Fruit fly (Drosophila melanogaster) ovary, adult (tissue): ENCODE results near the gene Gale.

ENCODE experiments used
- CG17801 ChIP-seq: fragments of 200-800 bp; optimal IDR thresholded peaks from 2 replicates; lab custom pipeline; 2019; ENCODE audit warnings: missing biosample characterization, mild to moderate bottlenecking, missing genetic modification characterization, moderate library complexity; ENCODE audit not compliant: partially characterized antibody

The Gale gene

DNA sequence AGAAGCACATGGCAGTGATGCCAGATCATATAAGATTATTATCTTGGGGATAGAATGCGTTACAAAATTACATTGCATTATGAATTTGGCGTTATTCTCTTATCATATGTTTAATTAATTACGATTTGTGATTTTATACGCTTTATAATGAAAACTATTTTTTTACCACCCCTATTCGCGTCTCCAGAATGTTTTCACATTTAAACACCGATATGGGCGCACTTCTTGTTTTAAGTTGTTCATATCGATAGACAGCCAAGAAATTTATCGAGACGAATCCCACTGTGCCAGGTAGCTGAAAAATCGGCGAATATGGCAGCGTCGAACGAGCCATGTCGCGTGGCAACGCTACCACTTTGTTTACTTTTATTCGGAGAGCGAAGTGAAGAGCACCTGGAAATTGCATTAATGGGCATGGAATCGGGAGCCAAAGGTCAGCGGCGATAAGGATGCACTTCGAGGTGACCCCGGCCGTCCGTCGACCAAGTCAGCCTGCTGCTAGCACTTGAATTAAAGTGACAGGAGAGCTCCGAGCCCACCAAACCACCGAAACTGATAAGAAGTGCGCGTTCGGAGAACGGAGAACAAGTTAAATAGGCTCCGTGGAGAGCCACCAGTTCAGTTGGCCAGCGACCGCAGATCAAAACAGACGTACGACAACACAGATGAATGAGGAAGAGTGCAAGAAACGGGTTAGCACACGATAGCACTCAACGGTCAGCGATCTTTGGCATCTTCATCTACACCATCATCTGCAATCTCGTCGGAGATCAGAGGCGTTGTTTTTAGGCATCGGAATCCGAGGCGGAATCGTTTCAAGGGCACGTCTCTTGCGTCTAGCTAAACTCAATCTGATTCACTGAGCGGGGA, at the start of gene Gale:
Gale (plus strand) TSS at position 401 of the 870 bp plus-strand sequence.
- TF ChIP-seq CG17801: no peak

DNA sequence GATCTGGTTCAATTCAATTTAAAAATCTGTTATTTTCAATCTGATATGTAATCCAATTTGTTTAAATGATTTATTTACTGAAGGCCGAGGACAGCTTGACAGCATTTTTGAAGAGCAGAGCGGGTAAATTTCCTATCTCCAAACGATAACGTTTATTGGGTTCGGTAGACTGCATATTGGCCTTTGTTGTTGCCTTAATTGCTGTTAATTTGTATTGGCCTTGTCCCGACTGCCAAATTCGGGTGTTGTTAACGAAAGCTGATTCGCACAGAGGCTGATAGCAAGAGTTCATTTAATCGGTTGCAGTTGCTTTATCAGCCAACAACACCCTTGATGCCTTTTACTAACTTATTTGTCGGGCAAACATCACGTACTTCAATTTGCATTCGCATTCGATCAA, 47.3 kb upstream of the Gale start:
- no peak for TF ChIP-seq CG17801

DNA sequence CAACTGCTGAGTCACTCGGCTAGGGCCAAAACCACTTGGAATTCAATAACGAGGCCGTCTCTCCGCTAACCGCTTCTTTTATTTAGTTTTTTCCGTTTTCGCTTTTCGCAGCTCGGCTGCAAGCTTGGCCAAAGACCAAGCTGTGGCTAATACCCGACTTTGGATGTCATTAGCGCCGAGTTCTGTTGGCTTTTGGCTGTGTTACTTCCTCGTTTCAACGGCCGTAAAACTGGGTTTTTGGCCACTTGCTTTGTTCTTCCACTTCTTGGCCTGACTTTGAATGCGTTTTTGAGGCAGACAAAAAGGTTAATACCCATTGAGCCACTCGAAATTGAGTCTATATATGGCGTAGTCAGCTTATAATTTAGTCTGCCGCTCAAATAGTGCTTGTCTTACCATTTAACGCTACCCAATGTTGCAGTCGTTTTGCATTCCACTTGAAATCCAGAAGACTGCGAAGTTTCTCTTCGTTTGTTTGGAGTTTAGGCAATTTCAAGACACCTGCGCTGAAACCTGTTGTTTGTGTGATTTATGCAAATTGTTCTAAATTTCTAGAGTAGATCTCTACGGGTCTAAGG, 46.7 kb upstream of the Gale start:
- no peak for TF ChIP-seq CG17801

DNA sequence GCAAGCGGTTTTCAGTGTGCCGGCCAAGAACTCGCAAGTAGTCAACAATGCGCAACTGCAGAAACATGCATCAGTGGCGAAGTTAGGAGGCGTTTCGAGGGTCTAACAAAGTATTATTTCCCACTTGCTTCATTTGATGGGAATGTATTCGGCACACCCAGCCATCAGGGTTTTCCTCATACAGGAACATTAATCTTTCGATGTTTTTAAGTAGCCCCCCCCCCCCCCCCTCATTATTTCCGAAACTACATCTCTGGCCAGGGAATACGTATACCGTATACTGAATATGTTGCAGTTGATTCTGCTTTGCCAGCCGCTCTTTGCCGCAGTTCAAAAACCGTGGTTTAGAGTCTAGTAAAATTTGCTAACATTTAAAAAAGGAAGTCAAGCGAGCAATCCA, 45.8 kb upstream of the Gale start:
- no peak for TF ChIP-seq CG17801

DNA sequence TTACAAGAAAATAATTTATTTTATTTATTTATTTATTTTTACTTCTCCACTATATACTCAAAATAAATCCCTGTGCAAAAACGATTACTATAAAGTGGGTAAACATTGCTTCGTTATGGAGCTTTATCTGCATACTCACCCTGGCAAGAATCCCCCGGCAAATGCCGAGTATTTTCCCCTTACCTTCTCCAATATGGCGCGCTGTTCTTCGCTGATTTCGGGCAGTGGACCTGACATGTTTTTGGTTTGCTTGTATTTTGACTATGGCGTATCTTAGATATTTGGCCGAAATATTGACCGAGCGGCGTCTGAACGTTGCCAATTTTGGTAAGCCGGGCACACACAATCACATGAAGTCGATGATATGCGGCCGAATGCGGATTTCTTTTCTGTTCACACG, 45.2 kb upstream of the Gale start:
- no peak for TF ChIP-seq CG17801

DNA sequence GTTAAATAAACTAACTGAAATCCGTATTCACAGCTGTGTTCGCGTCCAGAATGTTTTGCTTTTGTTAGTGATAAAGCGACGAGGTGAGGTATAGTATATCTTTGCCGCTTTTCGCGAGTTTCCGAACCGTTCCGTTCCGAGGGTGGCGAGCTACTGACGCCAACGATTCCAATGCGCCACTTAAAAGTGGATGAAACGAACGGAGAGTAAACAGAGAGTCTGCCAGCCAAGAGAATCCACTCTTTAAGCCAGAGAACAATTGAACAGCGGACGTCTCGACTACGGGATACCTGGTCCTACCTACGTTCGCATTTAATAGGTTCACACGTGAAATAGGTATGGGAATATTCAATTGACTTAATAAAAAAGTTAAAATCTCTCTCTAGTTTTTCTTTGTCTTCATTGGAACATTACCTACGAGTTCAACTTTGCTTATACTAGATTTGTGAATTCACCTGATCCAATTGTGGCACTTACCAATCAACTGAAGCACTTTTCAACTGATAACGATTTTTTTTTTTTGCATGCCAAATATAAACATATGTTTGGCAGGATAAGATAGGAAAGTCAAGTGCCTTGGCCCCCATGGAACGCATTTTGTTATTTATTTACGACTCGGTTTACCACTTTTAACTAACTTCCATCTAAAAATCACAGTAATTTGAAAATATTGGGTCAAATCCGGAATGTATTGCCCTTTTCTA, 44.4 kb upstream of the Gale start, which contains the start of gene CG13893:
CG13893 (minus strand) TSS at position 162 of the 704 bp plus-strand sequence.
- TF ChIP-seq CG17801: peak; percentile 69

DNA sequence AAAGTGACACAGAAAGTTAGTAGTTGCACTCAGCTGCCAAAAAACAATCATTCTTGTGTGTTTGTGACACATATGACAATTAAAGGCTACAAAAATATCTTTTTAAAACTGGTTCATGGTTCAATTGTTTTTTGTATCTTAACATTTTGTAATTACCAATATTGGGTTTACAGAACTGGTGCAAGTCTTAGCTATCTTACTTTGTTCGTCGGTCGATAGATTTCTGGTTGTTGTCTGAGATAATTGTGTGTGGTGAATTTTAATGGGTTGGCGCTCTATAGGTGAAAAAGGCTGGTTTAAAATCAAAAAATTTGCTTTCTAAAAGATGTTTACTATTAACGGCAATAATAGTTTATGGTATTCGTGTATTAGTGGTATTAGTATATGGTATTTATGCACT, 43.7 kb upstream of the Gale start:
- no peak for TF ChIP-seq CG17801

DNA sequence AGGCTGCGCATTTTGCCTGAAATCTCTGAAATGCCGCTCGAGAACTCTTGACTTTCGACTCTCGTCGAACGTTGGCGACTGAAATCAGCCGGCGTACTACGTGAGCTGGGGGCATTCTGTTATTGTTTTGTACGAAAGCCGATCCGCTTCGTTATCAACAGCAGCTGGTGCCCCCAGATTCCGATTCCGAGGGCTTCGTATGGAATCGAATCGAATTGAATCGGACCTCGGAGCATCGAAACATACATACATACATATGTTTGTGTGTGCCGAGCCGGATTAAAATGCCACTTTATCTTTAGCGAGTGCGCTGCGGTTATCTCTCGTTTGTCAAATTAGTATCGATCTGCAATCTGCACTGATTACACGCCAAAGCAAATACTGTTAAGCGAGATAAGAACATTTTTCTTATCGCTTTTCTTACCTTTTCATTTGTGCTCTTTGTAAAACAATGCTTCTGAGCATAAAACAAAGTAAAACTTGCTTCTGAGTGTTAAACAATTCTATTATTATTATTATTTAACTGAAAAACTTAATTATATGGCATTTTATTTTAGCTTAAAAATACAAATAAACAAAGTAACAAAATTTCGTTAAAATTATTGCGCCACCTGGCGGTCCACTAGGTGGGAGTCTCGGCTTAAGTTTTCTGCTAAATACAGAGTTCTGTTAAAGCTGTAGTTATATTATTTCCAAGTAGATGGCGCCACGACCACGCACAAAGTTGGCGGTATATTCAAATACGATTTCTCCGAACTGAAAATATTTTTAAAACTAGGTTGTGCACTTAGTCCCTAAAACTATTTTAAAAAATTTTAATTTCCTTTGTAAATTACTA, 41.6 kb upstream of the Gale start, which contains the start of gene Reg-2:
Reg-2 (minus strand) TSS at position 80 of the 838 bp plus-strand sequence.
- TF ChIP-seq CG17801: no peak

DNA sequence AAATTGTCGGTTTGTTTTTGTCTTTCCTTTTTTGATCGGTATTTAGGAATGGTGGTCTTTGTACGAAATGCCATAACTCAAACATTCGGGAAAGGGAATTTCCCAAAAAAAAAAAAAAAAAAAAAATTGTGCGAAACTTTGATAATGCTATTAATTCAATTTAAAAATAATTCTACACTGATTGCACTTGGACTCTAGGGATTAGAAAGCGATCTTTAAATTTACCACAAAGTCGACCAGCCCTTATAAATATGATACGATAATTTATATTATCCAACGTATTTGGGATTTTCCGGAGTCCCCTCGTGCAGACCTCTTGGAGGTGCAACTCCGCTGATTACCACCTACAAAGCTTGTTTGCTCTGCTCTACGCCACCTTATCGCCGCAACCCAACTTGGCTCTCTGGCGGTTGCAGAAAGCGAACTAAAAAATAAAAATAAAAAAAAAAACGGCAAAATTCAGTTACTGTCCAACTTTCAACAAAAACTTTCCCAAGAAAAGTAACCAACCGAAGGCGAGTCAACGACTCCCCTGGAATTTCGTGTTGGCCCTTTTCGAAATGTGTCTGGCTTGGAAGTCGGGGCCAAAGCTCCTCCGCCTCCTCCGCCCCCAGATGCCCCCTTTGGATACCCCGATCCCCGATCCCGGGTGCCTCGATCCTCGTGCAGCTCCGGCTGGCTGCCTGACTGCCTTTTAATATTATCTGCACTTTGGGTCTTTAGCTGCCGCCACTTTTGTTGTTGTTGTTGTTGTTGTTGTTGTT, 40.6 kb upstream of the Gale start:
- TF ChIP-seq CG17801: no peak

DNA sequence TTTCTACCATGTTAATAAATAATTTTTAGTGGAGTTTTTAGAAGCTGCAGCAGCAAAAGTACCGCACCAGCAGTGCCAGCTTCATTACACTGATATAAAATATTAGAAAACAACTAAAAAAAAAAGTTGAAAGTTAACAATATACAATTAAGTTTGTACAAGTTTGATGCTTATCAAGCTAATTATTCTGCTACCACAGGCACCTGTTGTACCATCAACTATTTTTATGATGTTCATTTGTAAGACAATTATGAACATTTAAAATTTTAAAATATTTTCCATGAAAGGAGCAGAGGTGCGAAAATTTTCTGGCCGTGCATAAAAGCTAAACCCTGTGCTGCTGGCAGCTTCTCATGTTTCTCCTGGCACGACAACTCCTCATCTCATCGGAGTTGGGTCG, 40.0 kb upstream of the Gale start:
- TF ChIP-seq CG17801: no peak

DNA sequence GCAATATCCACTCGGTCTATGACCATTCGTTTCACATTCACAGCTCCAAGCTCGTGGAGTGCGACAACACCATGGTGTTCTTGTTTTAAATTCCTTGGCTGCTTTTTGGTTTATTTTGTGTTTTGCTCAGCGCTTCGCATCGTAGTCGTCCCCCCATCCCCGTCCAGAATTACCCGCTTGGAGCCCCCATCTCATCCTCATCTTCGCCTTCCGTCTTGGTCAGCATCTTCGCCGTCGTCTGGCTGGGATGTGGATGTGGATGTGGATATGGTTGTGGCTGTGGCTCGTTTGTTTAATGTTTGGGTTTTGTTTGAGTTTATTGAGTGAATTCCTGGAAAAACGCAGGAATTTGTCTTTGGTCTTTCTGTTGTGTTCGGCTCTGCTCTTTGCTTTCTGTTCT, 39.2 kb upstream of the Gale start:
- TF ChIP-seq CG17801: no peak

DNA sequence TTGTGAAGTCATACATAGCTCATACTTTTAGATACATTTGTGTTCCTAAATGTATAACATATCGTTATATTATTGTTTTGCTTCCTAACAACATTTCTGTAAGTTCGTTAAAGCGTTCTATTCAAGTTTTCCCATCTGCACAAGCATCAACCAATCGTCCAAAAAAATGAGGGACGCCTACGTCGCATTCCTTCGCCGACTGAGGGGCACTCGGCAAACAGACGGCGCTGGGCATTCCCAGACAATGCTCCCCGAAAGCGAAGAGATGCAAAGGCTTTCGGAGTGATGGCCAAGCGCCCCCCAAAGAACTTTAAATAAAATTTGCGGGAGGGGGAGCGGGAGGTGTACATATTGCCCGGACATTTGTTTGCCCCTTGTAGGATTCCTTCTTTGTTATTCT, 37.6 kb upstream of the Gale start:
- no peak for TF ChIP-seq CG17801

DNA sequence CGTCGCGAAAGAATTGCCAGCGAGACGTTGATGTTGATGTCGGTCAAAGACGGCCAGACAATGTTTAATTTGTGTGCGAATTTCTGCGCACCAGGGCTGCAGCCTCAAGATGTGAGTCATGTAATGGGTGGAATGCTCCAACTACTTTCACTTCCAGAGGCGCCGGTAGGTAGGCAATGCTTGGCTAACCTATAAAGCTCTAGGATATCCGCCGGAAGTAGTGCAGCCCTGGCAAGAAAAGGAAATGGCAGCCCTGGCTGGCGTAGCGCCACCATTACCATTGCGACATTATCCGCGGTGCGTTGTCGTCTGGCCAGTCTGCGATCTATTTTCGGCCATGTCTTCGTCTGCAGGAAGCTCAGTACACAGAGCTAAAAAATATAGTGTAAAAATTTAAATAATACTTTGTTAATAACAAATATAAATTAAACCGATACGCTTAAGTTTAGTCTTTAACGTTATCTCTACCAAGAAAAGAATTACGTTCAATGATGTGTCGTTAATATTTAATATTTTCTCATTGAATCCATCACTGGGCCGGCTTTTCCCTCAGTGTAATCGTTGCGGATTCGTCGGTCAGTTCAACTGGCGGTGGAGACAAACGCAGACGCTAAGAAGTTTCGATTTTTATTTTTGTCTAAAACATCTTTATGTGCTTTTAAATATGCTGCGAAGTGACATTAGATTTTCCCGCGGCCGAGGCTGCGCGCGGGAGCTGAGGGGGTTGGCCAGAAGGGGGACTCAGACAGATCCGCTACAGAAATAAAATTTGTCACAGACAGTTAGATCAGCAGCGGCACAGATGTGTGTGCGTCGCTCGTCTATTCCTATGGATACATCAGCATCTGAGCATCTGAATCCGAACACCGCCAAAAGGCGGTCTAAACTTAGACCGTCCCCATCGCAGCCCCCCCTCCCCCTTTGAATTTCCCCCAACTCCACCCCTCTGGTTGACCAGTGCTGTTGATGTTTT, 36.4 kb upstream of the Gale start:
- no peak for TF ChIP-seq CG17801

DNA sequence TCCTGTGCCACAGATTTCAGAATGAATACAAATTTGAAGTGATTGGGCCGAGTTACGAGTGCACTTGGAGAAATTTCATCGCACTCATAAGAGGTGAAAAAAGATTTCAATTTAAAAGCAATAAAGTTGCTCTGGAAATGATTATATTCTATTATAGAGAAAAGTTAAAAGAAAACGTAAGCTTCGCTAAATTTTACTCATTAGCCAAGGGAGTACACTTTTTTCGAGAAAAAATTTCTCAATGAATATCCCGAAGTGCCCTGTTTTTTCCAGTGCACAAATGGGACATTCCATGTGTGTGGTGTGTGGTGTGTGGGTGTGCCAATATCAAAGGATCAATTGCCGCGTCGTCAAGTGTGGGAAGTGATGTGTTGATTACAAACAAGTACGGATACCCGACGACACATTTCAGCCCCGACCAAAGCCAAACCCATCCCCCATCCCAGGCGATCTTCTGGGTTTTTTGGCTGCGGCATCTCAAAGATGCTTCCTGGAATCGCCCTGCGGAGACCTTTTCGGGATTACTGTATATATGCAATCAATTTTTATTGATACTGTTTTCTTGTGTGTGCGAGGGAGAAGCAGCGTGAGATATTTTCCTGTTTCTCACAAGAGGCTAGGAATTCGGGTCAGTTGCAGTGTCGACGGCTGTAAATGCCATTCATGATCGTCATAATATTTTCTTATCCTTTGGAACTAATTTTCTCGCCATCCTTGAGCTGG, 34.6 kb upstream of the Gale start:
- TF ChIP-seq CG17801: no peak
